Fruit fly (Drosophila melanogaster) whole organism, embryonic: ENCODE results near the gene CG14537.

ENCODE experiments used
- Abd-B ChIP-seq: fragments of 200-800 bp; sonication (Bioruptor generic); optimal IDR thresholded peaks from 2 replicates; lab custom pipeline; 2018; ENCODE audit warnings: missing biosample characterization, mild to moderate bottlenecking, missing genetic modification characterization, moderate library complexity
- B-H1 ChIP-seq: fragments of 200-800 bp; sonication (Bioruptor generic); IDR thresholded peaks from 3 replicates; pipeline ENCODE4 v1.3.6; 2022; ENCODE audit warnings: missing biosample characterization, missing genetic modification characterization
- C15 ChIP-seq: fragments of 200-800 bp; sonication (Bioruptor generic); IDR thresholded peaks from 3 replicates; pipeline ENCODE4 v1.3.6; 2022; ENCODE audit warnings: missing biosample characterization, missing genetic modification characterization
- CG12219 ChIP-seq: fragments of 200-800 bp; sonication (Bioruptor generic); optimal IDR thresholded peaks from 3 replicates; lab custom pipeline; 2018; ENCODE audit warnings: missing biosample characterization, mild to moderate bottlenecking, missing genetic modification characterization
- CG13624 ChIP-seq: fragments of 200-800 bp; sonication (Bioruptor generic); optimal IDR thresholded peaks from 2 replicates; lab custom pipeline; 2016; ENCODE audit warnings: missing biosample characterization, missing genetic modification characterization
- CG13894 ChIP-seq: fragments of 200-800 bp; sonication (Bioruptor generic); optimal IDR thresholded peaks from 3 replicates; lab custom pipeline; 2018; ENCODE audit warnings: missing biosample characterization, mild to moderate bottlenecking, missing genetic modification characterization, moderate library complexity
- CG14860 ChIP-seq: fragments of 200-800 bp; sonication (Bioruptor generic); IDR thresholded peaks from 3 replicates; pipeline ENCODE4 v1.3.6; 2022; ENCODE audit warnings: missing biosample characterization, missing genetic modification characterization; ENCODE audit not compliant: partially characterized antibody
- CG1603 ChIP-seq: fragments of 200-800 bp; sonication (Bioruptor generic); optimal IDR thresholded peaks from 2 replicates; lab custom pipeline; 2019; ENCODE audit warnings: missing biosample characterization, mild to moderate bottlenecking, missing genetic modification characterization, moderate library complexity
- CG16779 ChIP-seq: fragments of 200-800 bp; sonication (Bioruptor generic); IDR thresholded peaks from 2 replicates; pipeline ENCODE4 v1.3.6; 2022; ENCODE audit warnings: missing biosample characterization, missing genetic modification characterization
- CG17186 ChIP-seq: fragments of 200-800 bp; sonication (Bioruptor generic); optimal IDR thresholded peaks from 3 replicates; lab custom pipeline; 2017; ENCODE audit warnings: missing biosample characterization, missing genetic modification reagents, missing genetic modification characterization
- CG17385 ChIP-seq: fragments of 200-800 bp; sonication (Bioruptor generic); optimal IDR thresholded peaks from 3 replicates; lab custom pipeline; 2018; ENCODE audit warnings: missing biosample characterization, mild to moderate bottlenecking, missing genetic modification characterization
- CG17568 ChIP-seq: fragments of 200-800 bp; sonication (Bioruptor generic); optimal IDR thresholded peaks from 2 replicates; lab custom pipeline; 2018; ENCODE audit warnings: missing biosample characterization, mild to moderate bottlenecking, missing genetic modification characterization, moderate library complexity
- CG18764 ChIP-seq: fragments of 200-800 bp; sonication (Bioruptor generic); optimal IDR thresholded peaks from 3 replicates; lab custom pipeline; 2016; ENCODE audit warnings: missing biosample characterization, missing genetic modification characterization
- CG2120 ChIP-seq: fragments of 200-800 bp; sonication (Bioruptor generic); optimal IDR thresholded peaks from 3 replicates; lab custom pipeline; 2016; ENCODE audit warnings: missing biosample characterization, missing genetic modification characterization
- CG2712 ChIP-seq: fragments of 200-800 bp; optimal IDR thresholded peaks from 3 replicates; lab custom pipeline; 2019; ENCODE audit warnings: missing biosample characterization, mild to moderate bottlenecking, missing genetic modification characterization, moderate library complexity
- CG2889 ChIP-seq: fragments of 200-800 bp; sonication (Bioruptor generic); IDR thresholded peaks from 3 replicates; pipeline ENCODE4 v1.3.6; 2022; ENCODE audit warnings: missing biosample characterization, missing genetic modification characterization
- CG30403 ChIP-seq: fragments of 200-800 bp; sonication (Bioruptor generic); optimal IDR thresholded peaks from 3 replicates; lab custom pipeline; 2016; ENCODE audit warnings: missing biosample characterization, missing genetic modification characterization
- CG31441 ChIP-seq: fragments of 200-800 bp; sonication (Bioruptor generic); IDR thresholded peaks from 2 replicates; pipeline ENCODE4 v1.3.6; 2022; ENCODE audit warnings: missing biosample characterization, missing genetic modification characterization
- CG4617 ChIP-seq: fragments of 200-800 bp; sonication (Bioruptor generic); optimal IDR thresholded peaks from 3 replicates; lab custom pipeline; 2016; ENCODE audit warnings: missing biosample characterization, missing genetic modification characterization, borderline replicate concordance
- CG5180 ChIP-seq: fragments of 200-800 bp; sonication (Bioruptor generic); optimal IDR thresholded peaks from 3 replicates; lab custom pipeline; 2017; ENCODE audit warnings: missing biosample characterization, missing genetic modification characterization, mild to moderate bottlenecking, moderate library complexity, missing genetic modification reagents
- D ChIP-seq, 2 experiments: fragments of 200-800 bp in 1 of 2; fragments of >200 bp in 1 of 2; sonication (Bioruptor generic) in 1 of 2; optimal IDR thresholded peaks; 2 replicates in 1 of 2; 3 replicates in 1 of 2; lab custom pipeline; 2017; ENCODE audit warnings: mild to moderate bottlenecking in 1 of 2, missing biosample characterization in 1 of 2, missing genetic modification characterization in 1 of 2, missing genetic modification reagents in 1 of 2
- D19A ChIP-seq: fragments of 200-800 bp; optimal IDR thresholded peaks from 3 replicates; lab custom pipeline; 2019; ENCODE audit warnings: missing biosample characterization, mild to moderate bottlenecking, missing genetic modification characterization, moderate library complexity
- Elba2 ChIP-seq: fragments of 200-800 bp; sonication (Bioruptor generic); optimal IDR thresholded peaks from 3 replicates; lab custom pipeline; 2016; ENCODE audit warnings: missing biosample characterization, missing genetic modification characterization
- Fer3 ChIP-seq: fragments of 200-800 bp; sonication (Bioruptor generic); optimal IDR thresholded peaks from 2 replicates; lab custom pipeline; 2018; ENCODE audit warnings: missing biosample characterization, mild to moderate bottlenecking, missing genetic modification characterization, moderate library complexity
- HLH54F ChIP-seq: fragments of 200-800 bp; sonication (Bioruptor generic); optimal IDR thresholded peaks from 3 replicates; lab custom pipeline; 2016; ENCODE audit warnings: missing biosample characterization, missing genetic modification characterization
- HmgZ ChIP-seq: fragments of 200-800 bp; sonication (Bioruptor generic); optimal IDR thresholded peaks from 2 replicates; lab custom pipeline; 2018; ENCODE audit warnings: missing biosample characterization, mild to moderate bottlenecking, missing genetic modification characterization
- Lim3 ChIP-seq: fragments of 200-800 bp; sonication (Bioruptor generic); IDR thresholded peaks from 2 replicates; pipeline ENCODE4 v1.3.6; 2022; ENCODE audit warnings: missing biosample characterization, missing genetic modification characterization
- Max ChIP-seq: fragments of 200-800 bp; sonication (Bioruptor generic); optimal IDR thresholded peaks from 2 replicates; lab custom pipeline; 2016; ENCODE audit warnings: missing biosample characterization, mild to moderate bottlenecking, missing genetic modification characterization
- Myb ChIP-seq: fragments of 200-800 bp; sonication (Bioruptor generic); optimal IDR thresholded peaks from 2 replicates; lab custom pipeline; 2016; ENCODE audit warnings: missing biosample characterization, missing genetic modification characterization
- Optix ChIP-seq: fragments of 200-800 bp; sonication (Bioruptor generic); IDR thresholded peaks from 3 replicates; pipeline ENCODE4 v1.3.6; 2022; ENCODE audit warnings: missing biosample characterization, missing genetic modification characterization
- PHDP ChIP-seq: fragments of 200-800 bp; sonication (Bioruptor generic); optimal IDR thresholded peaks from 3 replicates; lab custom pipeline; 2018; ENCODE audit warnings: missing biosample characterization, mild to moderate bottlenecking, missing genetic modification characterization, moderate library complexity
- Rfx ChIP-seq: fragments of 200-800 bp; sonication (Bioruptor generic); IDR thresholded peaks from 2 replicates; pipeline ENCODE4 v1.3.6; 2022; ENCODE audit warnings: missing biosample characterization, missing genetic modification characterization
- Tbp ChIP-seq: fragments of >200 bp; optimal IDR thresholded peaks from 2 replicates; lab custom pipeline; 2018; ENCODE audit warnings: missing biosample characterization, missing genetic modification characterization
- ase ChIP-seq: fragments of 200-800 bp; sonication (Bioruptor generic); IDR thresholded peaks from 3 replicates; pipeline ENCODE4 v1.3.6; 2022; ENCODE audit warnings: missing biosample characterization, missing genetic modification characterization
- br ChIP-seq: fragments of >200 bp; optimal IDR thresholded peaks from 2 replicates; lab custom pipeline; 2017
- bsh ChIP-seq, 2 experiments: fragments of 200-800 bp; sonication (Bioruptor generic); optimal IDR thresholded peaks; 2 replicates each; lab custom pipeline; 2017 to 2018; ENCODE audit warnings: mild to moderate bottlenecking in 2 of 2, missing biosample characterization in 2 of 2, missing genetic modification characterization in 2 of 2, moderate library complexity in 1 of 2
- chm ChIP-seq: fragments of 200-800 bp; sonication (Bioruptor generic); IDR thresholded peaks from 2 replicates; pipeline ENCODE4 v1.3.6; 2022; ENCODE audit warnings: missing biosample characterization, missing genetic modification characterization
- crc ChIP-seq: fragments of 200-800 bp; sonication (Bioruptor generic); optimal IDR thresholded peaks from 2 replicates; lab custom pipeline; 2016; ENCODE audit warnings: missing biosample characterization, missing genetic modification characterization
- eyg ChIP-seq: fragments of 200-800 bp; sonication (Bioruptor generic); optimal IDR thresholded peaks from 3 replicates; lab custom pipeline; 2016; ENCODE audit warnings: missing biosample characterization, missing genetic modification characterization
- fd96Cb ChIP-seq: fragments of 200-800 bp; sonication (Bioruptor generic); optimal IDR thresholded peaks from 2 replicates; lab custom pipeline; 2018; ENCODE audit warnings: missing biosample characterization, mild to moderate bottlenecking, missing genetic modification characterization, moderate library complexity
- fru ChIP-seq: fragments of >200 bp; optimal IDR thresholded peaks from 2 replicates; lab custom pipeline; 2017
- gem ChIP-seq: fragments of 200-800 bp; sonication (Bioruptor generic); optimal IDR thresholded peaks from 2 replicates; lab custom pipeline; 2019; ENCODE audit warnings: missing biosample characterization, mild to moderate bottlenecking, missing genetic modification characterization, moderate library complexity
- gsb ChIP-seq: fragments of 200-800 bp; sonication (Bioruptor generic); IDR thresholded peaks from 2 replicates; pipeline ENCODE4 v1.3.6; 2022; ENCODE audit warnings: missing biosample characterization, missing genetic modification characterization
- mam ChIP-seq: fragments of 200-800 bp; sonication (Bioruptor generic); optimal IDR thresholded peaks from 3 replicates; lab custom pipeline; 2016; ENCODE audit warnings: missing biosample characterization, missing genetic modification characterization
- mld ChIP-seq: fragments of 200-800 bp; sonication (Bioruptor generic); IDR thresholded peaks from 3 replicates; pipeline ENCODE4 v1.3.6; 2022; ENCODE audit warnings: missing biosample characterization, missing genetic modification characterization; ENCODE audit not compliant: partially characterized antibody
- sc ChIP-seq, 3 experiments: fragments of >200 bp in 2 of 3; fragments of 200-800 bp in 1 of 3; sonication (Bioruptor generic) in 1 of 3; optimal IDR thresholded peaks; 2 replicates in 2 of 3; 3 replicates in 1 of 3; lab custom pipeline; 2017; ENCODE audit warnings: mild to moderate bottlenecking in 1 of 3, missing biosample characterization in 1 of 3, missing genetic modification characterization in 1 of 3, missing genetic modification reagents in 1 of 3
- sens-2 ChIP-seq: fragments of 200-800 bp; sonication (Bioruptor generic); IDR thresholded peaks from 2 replicates; pipeline ENCODE4 v1.3.6; 2022; ENCODE audit warnings: missing biosample characterization, missing genetic modification characterization
- slbo ChIP-seq: fragments of 200-800 bp; sonication (Bioruptor generic); IDR thresholded peaks from 2 replicates; pipeline ENCODE4 v1.3.6; 2022; ENCODE audit warnings: missing biosample characterization, missing genetic modification characterization
- sna ChIP-seq: fragments of 200-800 bp; sonication (Bioruptor generic); IDR thresholded peaks from 2 replicates; pipeline ENCODE4 v1.3.6; 2022; ENCODE audit warnings: missing biosample characterization, missing genetic modification characterization; ENCODE audit not compliant: partially characterized antibody
- ssp ChIP-seq: fragments of 200-800 bp; sonication (Bioruptor generic); IDR thresholded peaks from 2 replicates; pipeline ENCODE4 v1.3.6; 2022; ENCODE audit warnings: missing biosample characterization, missing genetic modification characterization
- toy ChIP-seq: fragments of 200-800 bp; sonication (Bioruptor generic); IDR thresholded peaks from 2 replicates; pipeline ENCODE4 v1.3.6; 2022; ENCODE audit warnings: missing biosample characterization, missing genetic modification characterization
- zfh1 ChIP-seq: fragments of 200-800 bp; sonication (Bioruptor generic); IDR thresholded peaks from 3 replicates; pipeline ENCODE4 v1.3.6; 2022; ENCODE audit warnings: missing biosample characterization, missing genetic modification characterization

CG14537 gene

DNA sequence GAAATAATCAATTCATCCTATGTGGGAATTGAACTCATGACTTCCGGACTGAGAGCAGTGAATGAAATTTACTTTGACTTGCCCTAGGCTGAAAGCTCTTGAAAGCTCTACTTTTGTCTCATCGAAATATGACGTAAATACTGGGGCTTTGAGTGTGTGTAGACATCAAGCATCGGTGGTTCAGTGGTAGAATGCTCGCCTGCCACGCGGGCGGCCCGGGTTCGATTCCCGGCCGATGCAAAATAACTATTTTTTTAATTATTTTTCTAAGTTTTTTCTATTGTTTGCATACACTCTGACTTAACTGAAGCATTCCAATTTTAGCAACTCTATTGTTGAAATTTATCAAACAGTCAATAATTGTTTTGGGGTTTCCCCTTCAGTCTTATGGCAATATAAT lies 32.4 kb downstream of the CG14537 start (continued):
- TF ChIP-seq toy (GFP tag; lab: Robert Waterston, UW) (no peak), D19A (tag; lab: Kevin White, UChicago) (no peak), HmgZ (tag; lab: Kevin White, UChicago) (no peak), CG31441 (GFP tag; lab: Robert Waterston, UW) (no peak), CG30403 (GFP tag; lab: Kevin White, UChicago) (no peak), chm (no peak; the same call in 1 of the 2 replicates), ase (GFP tag; lab: Robert Waterston, UW) (no peak), CG17385 (GFP tag; lab: Kevin White, UChicago) (no peak), Max (GFP tag; lab: Kevin White, UChicago) (no peak), CG4617 (GFP tag; lab: Kevin White, UChicago) (no peak), CG13624 (no peak), sna (GFP tag; lab: Robert Waterston, UW) (peak; percentile 74), CG12219 (no peak), C15 (GFP tag; lab: Robert Waterston, UW) (no peak), D (optimal IDR thresholded peaks at IDR 0.05; lab: Kevin White, UChicago) (no peak), D (GFP tag; optimal IDR thresholded peaks at IDR 0.05; lab: Kevin White, UChicago) (no peak), Myb (GFP tag; lab: Kevin White, UChicago) (no peak), Fer3 (no peak), Elba2 (GFP tag; lab: Kevin White, UChicago) (no peak), sc (optimal IDR thresholded peaks at IDR 0.05; lab: Kevin White, UChicago) (no peak), sc (GFP tag; optimal IDR thresholded peaks at IDR 0.05; lab: Kevin White, UChicago) (no peak), gem (tag; lab: Kevin White, UChicago) (no peak), fd96Cb (tag; lab: Kevin White, UChicago) (no peak), zfh1 (GFP tag; lab: Robert Waterston, UW) (no peak), sens-2 (GFP tag; lab: Robert Waterston, UW) (no peak), CG18764 (no peak), mam (GFP tag; lab: Kevin White, UChicago) (no peak), HLH54F (GFP tag; lab: Kevin White, UChicago) (no peak), eyg (GFP tag; lab: Kevin White, UChicago) (no peak), Abd-B (GFP tag; lab: Kevin White, UChicago) (no peak), CG14860 (GFP tag; lab: Robert Waterston, UW) (peak; percentile 88), CG17568 (GFP tag; lab: Kevin White, UChicago) (no peak), Optix (GFP tag; lab: Robert Waterston, UW) (no peak), crc (GFP tag; lab: Kevin White, UChicago) (no peak), B-H1 (no peak), ssp (GFP tag; lab: Robert Waterston, UW) (no peak), CG16779 (GFP tag; lab: Robert Waterston, UW) (no peak), CG2889 (GFP tag; lab: Robert Waterston, UW) (no peak), Rfx (GFP tag; lab: Robert Waterston, UW) (peak; percentile 18; the same call in 1 of the 2 replicates), Lim3 (GFP tag; lab: Robert Waterston, UW) (no peak), CG17186 (GFP tag; lab: Kevin White, UChicago) (no peak), CG1603 (tag; lab: Kevin White, UChicago) (no peak), mld (GFP tag; lab: Robert Waterston, UW) (peak; percentile 94), slbo (GFP tag; lab: Robert Waterston, UW) (0 out of 2 replicates have a peak, but pooled peaks have one; percentile 15), fru (lab: Kevin White, UChicago) (no peak), gsb (no peak), CG2120 (no peak), Tbp (GFP tag; lab: Kevin White, UChicago) (no peak), bsh (GFP tag; optimal IDR thresholded peaks at IDR 0.05; lab: Kevin White, UChicago) (no peak), CG13894 (tag; lab: Kevin White, UChicago) (no peak), CG5180 (GFP tag; lab: Kevin White, UChicago) (no peak), CG2712 (no peak), PHDP (no peak), br (lab: Kevin White, UChicago) (no peak)
